Worm (Caenorhabditis elegans) whole organism, L1 larva: ENCODE results near the gene Y66A7A.4.

Source experiments
- C34B4.2 ChIP-seq: sonication (generic microtip); optimal IDR thresholded peaks from 2 replicates; lab custom pipeline; 2017; ENCODE audit warnings: mild to moderate bottlenecking, missing genetic modification characterization, missing compliant biosample characterization
- aly-2 ChIP-seq: fragments of 150-350 bp; optimal IDR thresholded peaks from 2 replicates; lab custom pipeline; 2014; ENCODE audit warnings: missing biosample characterization, missing genetic modification characterization
- ama-1 ChIP-seq: fragments of 150-350 bp; optimal IDR thresholded peaks from 2 replicates; lab custom pipeline; 2014
- ceh-8 ChIP-seq: fragments of 200-800 bp; sonication (Bioruptor generic); optimal IDR thresholded peaks from 2 replicates; lab custom pipeline; 2018; ENCODE audit warnings: mild to moderate bottlenecking, missing genetic modification characterization, moderate library complexity, missing compliant biosample characterization
- ceh-82 ChIP-seq, 3 experiments: fragments of 150-350 bp in 1 of 3; sonication (generic microtip) in 2 of 3; optimal IDR thresholded peaks; 2 replicates each; lab custom pipeline; 2014 to 2017; ENCODE audit warnings: missing biosample characterization in 3 of 3, missing genetic modification characterization in 3 of 3
- ceh-88 ChIP-seq: fragments of 200-800 bp; sonication (Bioruptor generic); IDR thresholded peaks from 2 replicates; pipeline ENCODE4 v1.3.6; 2022; ENCODE audit warnings: missing genetic modification characterization, missing compliant biosample characterization
- ces-1 ChIP-seq: fragments of 150-350 bp; optimal IDR thresholded peaks from 2 replicates; lab custom pipeline; 2014; ENCODE audit warnings: missing biosample characterization, missing genetic modification reagents, missing genetic modification characterization
- dpl-1 ChIP-seq, 3 experiments: fragments of 150-350 bp in 2 of 3; sonication (generic microtip) in 1 of 3; optimal IDR thresholded peaks; 2 replicates each; lab custom pipeline; 2014 to 2017; ENCODE audit warnings: missing biosample characterization in 3 of 3, missing genetic modification characterization in 3 of 3, missing genetic modification reagents in 3 of 3
- dsc-1 ChIP-seq: sonication (generic microtip); optimal IDR thresholded peaks from 2 replicates; lab custom pipeline; 2016; ENCODE audit warnings: mild to moderate bottlenecking, missing genetic modification characterization, missing compliant biosample characterization
- efl-1 ChIP-seq, 4 experiments: fragments of 150-350 bp; optimal IDR thresholded peaks in 3 of 4; peaks in 1 of 4; 1 replicate in 1 of 4; 2 replicates in 3 of 4; lab custom pipeline; 2014; ENCODE audit warnings: missing biosample characterization in 2 of 4, missing genetic modification characterization in 2 of 4, missing genetic modification reagents in 2 of 4
- egl-13 ChIP-seq: sonication (generic microtip); optimal IDR thresholded peaks from 2 replicates; lab custom pipeline; 2016; ENCODE audit warnings: missing genotype, missing genetic modification reagents, missing genetic modification characterization, missing compliant biosample characterization
- elt-2 ChIP-seq: sonication (generic microtip); optimal IDR thresholded peaks from 2 replicates; lab custom pipeline; 2016; ENCODE audit warnings: missing genetic modification characterization, mild to moderate bottlenecking, inconsistent platforms, missing compliant biosample characterization, missing genetic modification reagents
- ets-5 ChIP-seq: fragments of 200-800 bp; sonication (Bioruptor generic); IDR thresholded peaks from 2 replicates; pipeline ENCODE4 v1.3.6; 2022; ENCODE audit warnings: missing genetic modification characterization, missing compliant biosample characterization
- fkh-10 ChIP-seq: sonication (generic microtip); optimal IDR thresholded peaks from 2 replicates; lab custom pipeline; 2017; ENCODE audit warnings: missing biosample characterization, missing genetic modification reagents, missing genetic modification characterization
- fkh-4 ChIP-seq: sonication (generic microtip); optimal IDR thresholded peaks from 2 replicates; lab custom pipeline; 2016; ENCODE audit warnings: missing compliant biosample characterization, missing genetic modification characterization, borderline replicate concordance
- fkh-8 ChIP-seq: sonication (generic microtip); optimal IDR thresholded peaks from 2 replicates; lab custom pipeline; 2016; ENCODE audit warnings: mild to moderate bottlenecking, missing genetic modification characterization, missing compliant biosample characterization
- fos-1 ChIP-seq: fragments of 150-350 bp; optimal IDR thresholded peaks from 2 replicates; lab custom pipeline; 2014; ENCODE audit warnings: missing biosample characterization, missing genetic modification characterization
- irx-1 ChIP-seq: sonication (generic microtip); optimal IDR thresholded peaks from 2 replicates; lab custom pipeline; 2016; ENCODE audit warnings: missing genetic modification characterization, missing compliant biosample characterization
- isw-1 ChIP-seq: fragments of 200-800 bp; sonication (Bioruptor generic); IDR thresholded peaks from 2 replicates; pipeline ENCODE4 v1.3.6; 2022; ENCODE audit warnings: missing genetic modification characterization, missing compliant biosample characterization
- jun-1 ChIP-seq: fragments of 150-350 bp; optimal IDR thresholded peaks from 2 replicates; lab custom pipeline; 2014; ENCODE audit warnings: missing biosample characterization, missing genetic modification reagents, missing genetic modification characterization
- lin-14 ChIP-seq: fragments of 200-800 bp; sonication (Bioruptor generic); optimal IDR thresholded peaks from 2 replicates; lab custom pipeline; 2018; ENCODE audit warnings: mild to moderate bottlenecking, missing genetic modification characterization, moderate library complexity, missing compliant biosample characterization
- lin-35 ChIP-seq, 2 experiments: fragments of 150-350 bp; optimal IDR thresholded peaks; 2 replicates each; lab custom pipeline; 2014; ENCODE audit warnings: missing biosample characterization in 2 of 2, missing genetic modification characterization in 2 of 2, missing genetic modification reagents in 2 of 2
- lin-39 ChIP-seq: fragments of 150-350 bp; optimal IDR thresholded peaks from 2 replicates; lab custom pipeline; 2014; ENCODE audit warnings: missing biosample characterization, missing genetic modification reagents, missing genetic modification characterization
- lir-3 ChIP-seq: sonication (generic microtip); optimal IDR thresholded peaks from 2 replicates; lab custom pipeline; 2016; ENCODE audit warnings: mild to moderate bottlenecking, missing genetic modification characterization, moderate library complexity, missing compliant biosample characterization; ENCODE audit not compliant: poor library complexity
- lsy-2 ChIP-seq, 2 experiments: fragments of 150-350 bp; optimal IDR thresholded peaks; 2 replicates each; lab custom pipeline; 2014; ENCODE audit warnings: missing biosample characterization in 2 of 2, missing genetic modification characterization in 2 of 2
- mep-1 ChIP-seq: fragments of 150-350 bp; optimal IDR thresholded peaks from 2 replicates; lab custom pipeline; 2014; ENCODE audit warnings: missing biosample characterization, missing genetic modification characterization
- nhr-19 ChIP-seq: fragments of 200-800 bp; sonication (Bioruptor generic); conservative IDR thresholded peaks from 2 replicates; pipeline ENCODE4 v1.3.6; 2022; ENCODE audit warnings: missing genetic modification characterization, missing compliant biosample characterization
- nhr-47 ChIP-seq: sonication (generic microtip); optimal IDR thresholded peaks from 2 replicates; lab custom pipeline; 2016; ENCODE audit warnings: mild to moderate bottlenecking, missing genetic modification characterization, moderate library complexity, missing compliant biosample characterization
- nhr-71 ChIP-seq: sonication (generic microtip); optimal IDR thresholded peaks from 2 replicates; lab custom pipeline; 2016; ENCODE audit warnings: mild to moderate bottlenecking, missing genetic modification characterization, moderate library complexity, missing compliant biosample characterization
- nhr-84 ChIP-seq: sonication (generic microtip); optimal IDR thresholded peaks from 2 replicates; lab custom pipeline; 2017; ENCODE audit warnings: missing biosample characterization, missing genetic modification characterization
- nhr-85 ChIP-seq: sonication (generic microtip); peaks from one replicate; lab custom pipeline; 2016; ENCODE audit warnings: missing genetic modification characterization, inconsistent platforms, missing compliant biosample characterization
- pax-3 ChIP-seq: fragments of 200-800 bp; sonication (Bioruptor generic); optimal IDR thresholded peaks from 2 replicates; lab custom pipeline; 2018; ENCODE audit warnings: mild to moderate bottlenecking, missing genetic modification characterization, moderate library complexity, missing compliant biosample characterization
- pqm-1 ChIP-seq: sonication (generic microtip); optimal IDR thresholded peaks from 3 replicates; lab custom pipeline; 2017; ENCODE audit warnings: missing biosample characterization, missing genetic modification characterization
- skn-1 ChIP-seq: fragments of 150-350 bp; optimal IDR thresholded peaks from 2 replicates; lab custom pipeline; 2014; ENCODE audit warnings: missing biosample characterization, missing genetic modification characterization
- snu-23 ChIP-seq: sonication (generic microtip); optimal IDR thresholded peaks from 2 replicates; lab custom pipeline; 2016; ENCODE audit warnings: missing genetic modification characterization, missing compliant biosample characterization
- sox-4 ChIP-seq: sonication (generic microtip); optimal IDR thresholded peaks from 2 replicates; lab custom pipeline; 2016; ENCODE audit warnings: missing genetic modification characterization, missing compliant biosample characterization
- sup-37 ChIP-seq: fragments of 200-800 bp; sonication (Bioruptor generic); optimal IDR thresholded peaks from 2 replicates; lab custom pipeline; 2018; ENCODE audit warnings: mild to moderate bottlenecking, missing genetic modification characterization, missing compliant biosample characterization
- swsn-7 ChIP-seq: sonication (generic microtip); optimal IDR thresholded peaks from 2 replicates; lab custom pipeline; 2016; ENCODE audit warnings: missing genetic modification characterization, missing compliant biosample characterization
- tbx-2 ChIP-seq: sonication (generic microtip); optimal IDR thresholded peaks from 2 replicates; lab custom pipeline; 2016; ENCODE audit warnings: missing genetic modification characterization, missing compliant biosample characterization
- tlp-1 ChIP-seq: fragments of 150-350 bp; optimal IDR thresholded peaks from 2 replicates; lab custom pipeline; 2014; ENCODE audit warnings: missing biosample characterization, missing genetic modification characterization
- unc-86 ChIP-seq: sonication (generic microtip); optimal IDR thresholded peaks from 2 replicates; lab custom pipeline; 2016; ENCODE audit warnings: missing genetic modification characterization, missing compliant biosample characterization
- vab-15 ChIP-seq: sonication (generic microtip); optimal IDR thresholded peaks from 2 replicates; lab custom pipeline; 2017; ENCODE audit warnings: missing genotype, mild to moderate bottlenecking, missing genetic modification characterization, missing compliant biosample characterization
- xbp-1 ChIP-seq: sonication (generic microtip); optimal IDR thresholded peaks from 2 replicates; lab custom pipeline; 2016; ENCODE audit warnings: missing genetic modification characterization, missing compliant biosample characterization
- zag-1 ChIP-seq: fragments of 150-350 bp; optimal IDR thresholded peaks from 2 replicates; lab custom pipeline; 2014; ENCODE audit warnings: missing biosample characterization, missing genetic modification characterization
- ztf-11 ChIP-seq, 2 experiments: sonication (generic microtip); optimal IDR thresholded peaks; 2 replicates each; lab custom pipeline; 2016 to 2017; ENCODE audit warnings: missing genetic modification characterization in 2 of 2, missing biosample characterization in 1 of 2, missing compliant biosample characterization in 1 of 2
- ztf-4 ChIP-seq: fragments of 150-350 bp; optimal IDR thresholded peaks from 2 replicates; lab custom pipeline; 2014; ENCODE audit warnings: missing biosample characterization, missing genetic modification characterization

Y66A7A.4 gene

DNA sequence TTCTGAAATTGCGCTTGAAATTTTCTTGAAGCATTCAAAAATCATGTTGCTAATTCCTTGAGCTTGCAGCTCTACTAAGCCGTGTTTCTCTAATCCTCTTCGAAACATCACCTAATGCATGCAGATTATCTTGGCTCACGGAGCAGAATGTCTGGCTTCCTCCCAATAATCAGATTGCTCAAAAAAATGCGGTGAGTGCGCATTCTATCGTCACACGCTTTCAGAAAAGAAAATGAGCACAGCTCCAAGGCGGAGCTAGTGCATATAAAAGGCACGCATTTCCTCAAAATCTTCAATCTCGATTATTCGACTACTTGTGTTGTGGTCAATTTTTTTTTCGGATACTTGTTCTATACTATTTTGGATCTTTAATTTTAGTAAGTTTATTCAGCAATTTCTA, 28.9 kb downstream of the Y66A7A.4 start:
- TF ChIP-seq ceh-88 = peak; percentile 40; the same call in 1 of the 2 replicates
- TF ChIP-seq C34B4.2 (tag; lab: Kevin White, UChicago) = no peak
- TF ChIP-seq skn-1 = peak; percentile 21
- TF ChIP-seq ceh-82 (tag; optimal IDR thresholded peaks at IDR 0.05; lab: Kevin White, UChicago) = peak; percentile 20 to 30 (median 25)
- TF ChIP-seq isw-1 (GFP tag; lab: Robert Waterston, UW) = no peak; the same call in 1 of the 2 replicates
- TF ChIP-seq tbx-2 = peak; percentile 48
- TF ChIP-seq ces-1 = peak; percentile 11
- TF ChIP-seq lsy-2 (tag; optimal IDR thresholded peaks at IDR 0.05; lab: Kevin White, UChicago) = peak; percentile 36 to 57
- TF ChIP-seq pax-3 (tag; lab: Kevin White, UChicago) = peak; percentile 66
- peak; percentile 53 for TF ChIP-seq unc-86 (tag; lab: Kevin White, UChicago)
- TF ChIP-seq aly-2 (tag; lab: Kevin White, UChicago) = no peak
- no peak for TF ChIP-seq ets-5 (GFP tag; lab: Robert Waterston, UW)
- peak; percentile 48 for TF ChIP-seq snu-23
- peak in 1 of 3 experiments; percentile 12 for TF ChIP-seq dpl-1 (GFP tag; optimal IDR thresholded peaks at IDR 0.05; lab: Kevin White, UChicago)
- peak; percentile 20; the same call in 1 of the 2 replicates for TF ChIP-seq nhr-19 (GFP tag; lab: Robert Waterston, UW)
- TF ChIP-seq ceh-8 = peak; percentile 55
- no peak for TF ChIP-seq ztf-11 (tag; optimal IDR thresholded peaks at IDR 0.05; lab: Kevin White, UChicago)
- TF ChIP-seq xbp-1 (tag; lab: Kevin White, UChicago) = peak; percentile 6
- peak; percentile 49 for TF ChIP-seq ama-1 (lab: Kevin White, UChicago)
- peak; percentile 19 for TF ChIP-seq fos-1
- TF ChIP-seq mep-1 (tag; lab: Kevin White, UChicago) = peak; percentile 36
- peak; percentile 41 to 45 for TF ChIP-seq efl-1 (optimal IDR thresholded peaks at IDR 0.05; lab: Kevin White, UChicago)
- TF ChIP-seq efl-1 (GFP tag; optimal IDR thresholded peaks at IDR 0.05 in 1 of 2; lab: Kevin White, UChicago) = no peak
- TF ChIP-seq lir-3 (tag; lab: Kevin White, UChicago) = no peak
- TF ChIP-seq lin-35 (GFP tag; optimal IDR thresholded peaks at IDR 0.05; lab: Kevin White, UChicago) = peak in 1 of 2 experiments; percentile 54
- peak; percentile 78 for TF ChIP-seq nhr-71 (tag; lab: Kevin White, UChicago)
- TF ChIP-seq lin-14 (GFP tag; lab: Kevin White, UChicago) = peak; percentile 86
- TF ChIP-seq swsn-7 (tag; lab: Kevin White, UChicago) = peak; percentile 53
- TF ChIP-seq nhr-47 (tag; lab: Kevin White, UChicago) = peak; percentile 83
- TF ChIP-seq tlp-1 (tag; lab: Kevin White, UChicago) = no peak
- peak; percentile 96 for TF ChIP-seq fkh-8 (tag; lab: Kevin White, UChicago)
- peak; percentile 16 for TF ChIP-seq jun-1 (tag; lab: Kevin White, UChicago)
- TF ChIP-seq dsc-1 (tag; lab: Kevin White, UChicago) = peak; percentile 84
- peak; percentile 81 for TF ChIP-seq egl-13
- no peak for TF ChIP-seq lin-39
- TF ChIP-seq fkh-10 (GFP tag; lab: Kevin White, UChicago) = peak; percentile 82
- peak; percentile 72 for TF ChIP-seq sox-4 (tag; lab: Kevin White, UChicago)
- TF ChIP-seq fkh-4 = no peak
- TF ChIP-seq ztf-4 (tag; lab: Kevin White, UChicago) = no peak
- no peak for TF ChIP-seq nhr-85 (tag; lab: Kevin White, UChicago)
- TF ChIP-seq sup-37 (GFP tag; lab: Kevin White, UChicago) = no peak

DNA sequence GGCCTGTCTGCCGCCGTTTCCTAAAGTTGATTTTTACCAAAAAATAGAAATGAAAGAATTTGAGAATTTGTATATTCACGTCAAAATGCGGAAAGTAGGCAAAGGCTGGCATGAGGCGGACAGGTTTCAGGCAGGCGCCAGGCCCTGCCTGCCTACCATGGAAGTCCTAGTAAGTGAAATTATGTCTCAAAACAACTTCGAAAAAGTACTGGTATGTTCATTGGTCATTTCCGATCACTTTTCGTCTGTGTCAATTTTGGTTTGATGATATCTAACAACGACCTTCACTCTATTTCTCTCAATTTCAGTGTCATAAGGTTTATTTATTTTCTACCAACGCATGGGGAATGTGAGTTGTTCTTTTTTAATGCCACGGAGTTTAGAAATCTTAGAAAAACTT, 37.7 kb downstream of the Y66A7A.4 start, which contains the start of gene faah-6:
Gene faah-6 (plus strand): TSS at position 301 of the 400 bp plus-strand sequence.
- TF ChIP-seq egl-13 = no peak
- no peak for TF ChIP-seq snu-23
- TF ChIP-seq fkh-4 = no peak
- TF ChIP-seq unc-86 (tag; lab: Kevin White, UChicago) = no peak
- no peak for TF ChIP-seq zag-1 (tag; lab: Kevin White, UChicago)
- no peak for TF ChIP-seq vab-15
- TF ChIP-seq dpl-1 (GFP tag; optimal IDR thresholded peaks at IDR 0.05; lab: Kevin White, UChicago) = no peak
- no peak for TF ChIP-seq irx-1 (tag; lab: Kevin White, UChicago)
- TF ChIP-seq pqm-1 (tag; lab: Kevin White, UChicago) = no peak
- TF ChIP-seq fkh-10 (GFP tag; lab: Kevin White, UChicago) = no peak
- no peak for TF ChIP-seq tbx-2
- TF ChIP-seq jun-1 (tag; lab: Kevin White, UChicago) = no peak
- TF ChIP-seq nhr-84 = no peak
- TF ChIP-seq elt-2 = no peak
